Worm (Caenorhabditis elegans) whole organism, L4 larva: ENCODE data around the gene W04G3.13.

Source experiments
- Y105C5A.15 ChIP-seq: fragments of 200-800 bp; sonication (Bioruptor generic); IDR thresholded peaks from 2 replicates; pipeline ENCODE4 v1.3.6; 2022; ENCODE audit warnings: missing genetic modification characterization, missing compliant biosample characterization
- aha-1 ChIP-seq: fragments of 150-350 bp; peaks from one replicate; lab custom pipeline; 2014; ENCODE audit warnings: missing biosample characterization, missing genetic modification characterization
- aly-2 ChIP-seq: sonication (generic microtip); optimal IDR thresholded peaks from 2 replicates; lab custom pipeline; 2018; ENCODE audit warnings: missing biosample characterization, missing genetic modification characterization
- attf-4 ChIP-seq: sonication (generic microtip); optimal IDR thresholded peaks from 3 replicates; lab custom pipeline; 2017; ENCODE audit warnings: missing biosample characterization, missing genetic modification characterization
- ceh-20 ChIP-seq: fragments of 200-800 bp; sonication (Bioruptor generic); IDR thresholded peaks from 2 replicates; pipeline ENCODE4 v1.3.6; 2022; ENCODE audit warnings: missing genetic modification reagents, missing genetic modification characterization, missing compliant biosample characterization
- ces-1 ChIP-seq: fragments of 150-350 bp; sonication (generic microtip); optimal IDR thresholded peaks from 4 replicates; lab custom pipeline; 2014; ENCODE audit warnings: missing biosample characterization, missing genetic modification reagents, missing genetic modification characterization
- ctbp-1 ChIP-seq: fragments of 200-800 bp; sonication (Bioruptor generic); IDR thresholded peaks from 2 replicates; pipeline ENCODE4 v1.3.6; 2022; ENCODE audit warnings: missing genetic modification reagents, missing genetic modification characterization, missing compliant biosample characterization
- daf-12 ChIP-seq: fragments of 150-350 bp; optimal IDR thresholded peaks from 2 replicates; lab custom pipeline; 2014; ENCODE audit warnings: missing biosample characterization, missing genetic modification reagents, missing genetic modification characterization
- daf-16 ChIP-seq, 3 experiments: sonication (generic microtip); optimal IDR thresholded peaks; 2 replicates each; lab custom pipeline; 2016 to 2017; ENCODE audit warnings: missing genetic modification characterization in 3 of 3, missing genetic modification reagents in 3 of 3, mild to moderate bottlenecking in 2 of 3, missing compliant biosample characterization in 2 of 3, missing biosample characterization in 1 of 3, moderate library complexity in 1 of 3
- daf-19 ChIP-seq: fragments of 200-800 bp; sonication (Bioruptor generic); conservative IDR thresholded peaks from 2 replicates; pipeline ENCODE4 v1.3.6; 2022; ENCODE audit warnings: missing genetic modification characterization, missing compliant biosample characterization
- dmd-6 ChIP-seq: fragments of 200-800 bp; sonication (Bioruptor generic); IDR thresholded peaks from 2 replicates; pipeline ENCODE4 v1.3.6; 2022; ENCODE audit warnings: missing genetic modification reagents, missing genetic modification characterization, missing compliant biosample characterization
- dmd-8 ChIP-seq: fragments of 200-800 bp; sonication (Bioruptor generic); IDR thresholded peaks from 2 replicates; pipeline ENCODE4 v1.3.6; 2022; ENCODE audit warnings: missing genetic modification characterization, missing compliant biosample characterization
- fkh-10 ChIP-seq: fragments of 150-350 bp; optimal IDR thresholded peaks from 2 replicates; lab custom pipeline; 2014; ENCODE audit warnings: missing biosample characterization, missing genetic modification reagents, missing genetic modification characterization
- hlh-11 ChIP-seq: fragments of 200-800 bp; sonication (Bioruptor generic); optimal IDR thresholded peaks from 2 replicates; lab custom pipeline; 2018; ENCODE audit warnings: mild to moderate bottlenecking, missing genetic modification characterization, missing compliant biosample characterization
- hmg-1.1 ChIP-seq: fragments of 200-800 bp; sonication (Bioruptor generic); IDR thresholded peaks from 2 replicates; pipeline ENCODE4 v1.3.6; 2022; ENCODE audit warnings: missing genetic modification reagents, missing genetic modification characterization, missing compliant biosample characterization
- lin-13 ChIP-seq: fragments of 150-350 bp; optimal IDR thresholded peaks from 2 replicates; lab custom pipeline; 2014; ENCODE audit warnings: missing biosample characterization, missing genetic modification reagents, missing genetic modification characterization
- lin-29 ChIP-seq: fragments of 200-800 bp; sonication (Bioruptor generic); IDR thresholded peaks from 2 replicates; pipeline ENCODE4 v1.3.6; 2022; ENCODE audit warnings: missing genetic modification reagents, missing genetic modification characterization, missing compliant biosample characterization
- lin-38 ChIP-seq: fragments of 200-800 bp; sonication (Bioruptor generic); IDR thresholded peaks from 2 replicates; pipeline ENCODE4 v1.3.6; 2022; ENCODE audit warnings: missing genetic modification reagents, missing genetic modification characterization, missing compliant biosample characterization
- lin-39 ChIP-seq: fragments of 150-350 bp; optimal IDR thresholded peaks from 2 replicates; lab custom pipeline; 2014; ENCODE audit warnings: missing biosample characterization, missing genetic modification reagents, missing genetic modification characterization
- lir-3 ChIP-seq: sonication (generic microtip); optimal IDR thresholded peaks from 2 replicates; lab custom pipeline; 2016; ENCODE audit warnings: mild to moderate bottlenecking, missing genetic modification characterization, missing compliant biosample characterization
- lsy-2 ChIP-seq, 2 experiments: fragments of 150-350 bp in 1 of 2; sonication (generic microtip) in 1 of 2; optimal IDR thresholded peaks; 2 replicates each; lab custom pipeline; 2014 to 2017; ENCODE audit warnings: missing biosample characterization in 2 of 2, missing genetic modification characterization in 2 of 2
- madf-9 ChIP-seq: fragments of 200-800 bp; sonication (Bioruptor generic); conservative IDR thresholded peaks from 2 replicates; pipeline ENCODE4 v1.3.6; 2022; ENCODE audit warnings: missing genetic modification reagents, missing genetic modification characterization, missing compliant biosample characterization
- mdl-1 ChIP-seq, 2 experiments: fragments of 150-350 bp in 1 of 2; sonication (generic microtip) in 1 of 2; optimal IDR thresholded peaks; 2 replicates each; lab custom pipeline; 2014 to 2017; ENCODE audit warnings: missing biosample characterization in 2 of 2, missing genetic modification characterization in 2 of 2
- mdt-29 ChIP-seq: fragments of 200-800 bp; sonication (Bioruptor generic); IDR thresholded peaks from 2 replicates; pipeline ENCODE4 v1.3.6; 2022; ENCODE audit warnings: missing genetic modification reagents, missing genetic modification characterization, missing compliant biosample characterization
- mep-1 ChIP-seq: fragments of 150-350 bp; sonication (generic microtip); optimal IDR thresholded peaks from 3 replicates; lab custom pipeline; 2014; ENCODE audit warnings: missing biosample characterization, missing genetic modification characterization
- nhr-10 ChIP-seq: fragments of 150-350 bp; optimal IDR thresholded peaks from 2 replicates; lab custom pipeline; 2014; ENCODE audit warnings: missing biosample characterization, missing genetic modification characterization
- nhr-111 ChIP-seq: fragments of 200-800 bp; sonication (Bioruptor generic); optimal IDR thresholded peaks from 2 replicates; lab custom pipeline; 2018; ENCODE audit warnings: mild to moderate bottlenecking, missing genetic modification characterization, missing compliant biosample characterization
- nhr-237 ChIP-seq: sonication (generic microtip); optimal IDR thresholded peaks from 2 replicates; lab custom pipeline; 2017; ENCODE audit warnings: missing biosample characterization, missing genetic modification characterization
- nhr-28 ChIP-seq: fragments of 150-350 bp; optimal IDR thresholded peaks from 2 replicates; lab custom pipeline; 2014; ENCODE audit warnings: missing biosample characterization, missing genetic modification characterization
- nhr-42 ChIP-seq: fragments of 200-800 bp; sonication (Bioruptor generic); IDR thresholded peaks from 2 replicates; pipeline ENCODE4 v1.3.6; 2022; ENCODE audit warnings: missing genetic modification characterization, missing compliant biosample characterization
- nhr-48 ChIP-seq: sonication (generic microtip); optimal IDR thresholded peaks from 2 replicates; lab custom pipeline; 2016; ENCODE audit warnings: mild to moderate bottlenecking, missing genetic modification characterization, missing compliant biosample characterization
- nhr-76 ChIP-seq: fragments of 150-350 bp; optimal IDR thresholded peaks from 2 replicates; lab custom pipeline; 2014; ENCODE audit warnings: missing biosample characterization, missing genetic modification characterization
- nhr-77 ChIP-seq: fragments of 150-350 bp; optimal IDR thresholded peaks from 2 replicates; lab custom pipeline; 2014; ENCODE audit warnings: missing biosample characterization, missing genetic modification characterization
- pha-4 ChIP-seq, 2 experiments: fragments of 150-350 bp in 1 of 2; fragments of 200-800 bp in 1 of 2; sonication (Bioruptor generic) in 1 of 2; IDR thresholded peaks in 1 of 2; optimal IDR thresholded peaks in 1 of 2; 2 replicates each; pipeline versions ENCODE4 v1.3.6 to Lab custom; 2014 to 2022; ENCODE audit warnings: missing genetic modification characterization in 2 of 2, missing genetic modification reagents in 2 of 2, missing biosample characterization in 1 of 2, missing compliant biosample characterization in 1 of 2
- php-3 ChIP-seq: fragments of 200-800 bp; sonication (Bioruptor generic); IDR thresholded peaks from 2 replicates; pipeline ENCODE4 v1.3.6; 2022; ENCODE audit warnings: missing genetic modification reagents, missing genetic modification characterization, missing compliant biosample characterization
- rbr-2 ChIP-seq: sonication (generic microtip); optimal IDR thresholded peaks from 2 replicates; lab custom pipeline; 2016; ENCODE audit warnings: missing genotype, missing genetic modification characterization, missing compliant biosample characterization
- set-16 ChIP-seq: fragments of 200-800 bp; sonication (Bioruptor generic); IDR thresholded peaks from 2 replicates; pipeline ENCODE4 v1.3.6; 2022; ENCODE audit warnings: missing genetic modification reagents, missing genetic modification characterization, missing compliant biosample characterization
- snpc-4 ChIP-seq: fragments of 150-350 bp; optimal IDR thresholded peaks from 2 replicates; lab custom pipeline; 2014; ENCODE audit warnings: missing biosample characterization, missing genetic modification characterization
- spr-1 ChIP-seq: sonication (generic microtip); optimal IDR thresholded peaks from 2 replicates; lab custom pipeline; 2016; ENCODE audit warnings: mild to moderate bottlenecking, missing genetic modification characterization, missing compliant biosample characterization
- unc-130 ChIP-seq: sonication (generic microtip); optimal IDR thresholded peaks from 2 replicates; lab custom pipeline; 2016; ENCODE audit warnings: missing genetic modification reagents, missing genetic modification characterization, missing compliant biosample characterization
- unc-62 ChIP-seq, 3 experiments: fragments of 150-350 bp in 1 of 3; sonication (generic microtip); optimal IDR thresholded peaks in 2 of 3; peaks in 1 of 3; 1 replicate in 1 of 3; 2 replicates in 2 of 3; lab custom pipeline; 2014 to 2017; ENCODE audit warnings: missing biosample characterization in 3 of 3, missing genetic modification characterization in 3 of 3, missing genetic modification reagents in 3 of 3, missing genotype in 1 of 3
- zag-1 ChIP-seq: fragments of 150-350 bp; optimal IDR thresholded peaks from 2 replicates; lab custom pipeline; 2014; ENCODE audit warnings: missing biosample characterization, missing genetic modification characterization

Gene W04G3.13

ce11 chrX:11078150-11078549, 1.4 kb downstream of the W04G3.13 start, which contains the start of gene W04G3.10:
Gene W04G3.10, minus strand, starts transcription at chrX:11078250.
- TF ChIP-seq aha-1 (tag; lab: Kevin White, UChicago) = peak; percentile 34
- no peak for TF ChIP-seq nhr-48 (tag; lab: Kevin White, UChicago)
- TF ChIP-seq, all 104 proteins: peak for 1

ce11 chrX:11076491-11076890, 3.1 kb downstream of the W04G3.13 start, which contains the start of gene W04G3.12:
Gene W04G3.12, minus strand, starts transcription at chrX:11076801.
- TF ChIP-seq rbr-2 (no peak), pha-4 (GFP tag; IDR thresholded peaks at IDR 0.05; lab: Robert Waterston, UW) (no peak), pha-4 (tag; optimal IDR thresholded peaks at IDR 0.05; lab: Kevin White, UChicago) (no peak), unc-62 (GFP tag; optimal IDR thresholded peaks at IDR 0.05 in 1 of 2; lab: Kevin White, UChicago) (peak in 1 of 2 experiments; percentile 94), unc-62 (tag; optimal IDR thresholded peaks at IDR 0.05; lab: Kevin White, UChicago) (no peak), snpc-4 (no peak), attf-4 (no peak), mdt-29 (GFP tag; lab: Robert Waterston, UW) (no peak), nhr-111 (GFP tag; lab: Kevin White, UChicago) (no peak), unc-130 (GFP tag; lab: Kevin White, UChicago) (no peak), ctbp-1 (GFP tag; lab: Robert Waterston, UW) (no peak)

- TF ChIP-seq aha-1 (tag; lab: Kevin White, UChicago) (peak; percentile 16), lir-3 (tag; lab: Kevin White, UChicago) (no peak), ces-1 (GFP tag; lab: Kevin White, UChicago) (no peak), mdl-1 (tag; optimal IDR thresholded peaks at IDR 0.05; lab: Kevin White, UChicago) (no peak)
These were observed 6.2 kb downstream of the W04G3.13 start, which contains the start of gene W04G3.5 for ce11 chrX:11073358-11073757. Gene W04G3.5, plus strand, starts transcription at chrX:11073658.

- no peak for TF ChIP-seq daf-16 (GFP tag; optimal IDR thresholded peaks at IDR 0.05; lab: Kevin White, UChicago)
- TF ChIP-seq daf-16 (tag; optimal IDR thresholded peaks at IDR 0.05; lab: Kevin White, UChicago) = peak; percentile 41
- TF ChIP-seq nhr-28 (tag; lab: Kevin White, UChicago) = no peak
- peak; percentile 32; the same call in 1 of the 2 replicates for TF ChIP-seq hmg-1.1 (GFP tag; lab: Robert Waterston, UW)
- TF ChIP-seq nhr-48 (tag; lab: Kevin White, UChicago) = no peak
These were observed 6.9 kb downstream of the W04G3.13 start for ce11 chrX:11072701-11073100.

ce11 chrX:11068334-11068733, 11.2 kb downstream of the W04G3.13 start, which contains the start of gene apt-9:
Gene apt-9, plus strand, starts transcription at chrX:11068527.
- no peak for TF ChIP-seq daf-16 (GFP tag; optimal IDR thresholded peaks at IDR 0.05; lab: Kevin White, UChicago)
- TF ChIP-seq daf-16 (tag; optimal IDR thresholded peaks at IDR 0.05; lab: Kevin White, UChicago) = no peak
- no peak for TF ChIP-seq lin-38 (GFP tag; lab: Robert Waterston, UW)
- peak in 1 of 2 experiments; percentile 50 for TF ChIP-seq lsy-2 (tag; optimal IDR thresholded peaks at IDR 0.05; lab: Kevin White, UChicago)
- TF ChIP-seq ceh-20 (GFP tag; lab: Robert Waterston, UW) = peak; percentile 43; the same call in 1 of the 2 replicates
- TF ChIP-seq daf-19 = no peak
- no peak for TF ChIP-seq Y105C5A.15 (GFP tag; lab: Robert Waterston, UW)
- TF ChIP-seq nhr-237 (tag; lab: Kevin White, UChicago) = no peak
- TF ChIP-seq php-3 = no peak
- TF ChIP-seq zag-1 (tag; lab: Kevin White, UChicago) = no peak
- TF ChIP-seq spr-1 = no peak
- no peak for TF ChIP-seq nhr-76 (tag; lab: Kevin White, UChicago)
- TF ChIP-seq lin-29 (GFP tag; lab: Robert Waterston, UW) = no peak
- TF ChIP-seq set-16 (GFP tag; lab: Robert Waterston, UW) = peak; percentile 17; the same call in 1 of the 2 replicates
- TF ChIP-seq dmd-6 (GFP tag; lab: Robert Waterston, UW) = no peak
- TF ChIP-seq lin-13 = no peak
- no peak for TF ChIP-seq daf-12
- no peak for TF ChIP-seq aly-2 (tag; lab: Kevin White, UChicago)
- TF ChIP-seq mdl-1 (tag; optimal IDR thresholded peaks at IDR 0.05; lab: Kevin White, UChicago) = peak in 1 of 2 experiments; percentile 26
- no peak for TF ChIP-seq madf-9 (GFP tag; lab: Robert Waterston, UW)
- TF ChIP-seq dmd-8 (GFP tag; lab: Robert Waterston, UW) = no peak
- peak; percentile 47 for TF ChIP-seq mep-1 (tag; lab: Kevin White, UChicago)
- TF ChIP-seq nhr-10 (tag; lab: Kevin White, UChicago) = no peak
- no peak for TF ChIP-seq ces-1 (GFP tag; lab: Kevin White, UChicago)
- no peak for TF ChIP-seq lin-39 (tag; lab: Kevin White, UChicago)
- no peak for TF ChIP-seq nhr-42 (GFP tag; lab: Robert Waterston, UW)
- TF ChIP-seq fkh-10 = peak; percentile 58
- no peak for TF ChIP-seq hlh-11 (tag; lab: Kevin White, UChicago)
- no peak for TF ChIP-seq nhr-77 (tag; lab: Kevin White, UChicago)
